Worm (Caenorhabditis elegans): ENCODE results near the gene K10D6.4.

The K10D6.4 gene

DNA sequence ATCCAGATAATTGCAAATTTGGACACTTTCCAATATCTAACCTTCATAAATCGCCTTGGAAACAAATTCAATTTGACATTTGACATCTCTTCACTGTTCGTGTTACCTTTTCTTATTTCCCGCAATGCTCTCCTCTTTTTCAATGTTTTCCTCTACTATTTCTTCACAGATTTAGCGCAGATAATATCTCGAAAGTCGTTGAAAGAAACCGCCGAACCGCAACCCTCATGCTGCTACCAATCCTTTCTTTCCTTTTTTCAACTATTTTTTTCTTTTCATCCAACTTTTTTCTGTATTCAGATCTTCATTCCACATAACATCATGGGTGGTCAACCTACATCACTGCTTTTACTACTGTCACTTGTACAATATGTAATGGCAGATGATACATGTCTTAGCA lies 32.6 kb downstream of the K10D6.4 start, which contains the start of gene T19B10.5:
TSS of gene T19B10.5 (plus strand) at position 301 of the 400 bp plus-strand sequence.
- TF ChIP-seq ceh-82 (tag; optimal IDR thresholded peaks at IDR 0.05) (no peak), unc-62 (GFP tag; optimal IDR thresholded peaks at IDR 0.05) (no peak), egl-27 (tag; optimal IDR thresholded peaks at IDR 0.05) (no peak), R02D3.7 (tag; optimal IDR thresholded peaks at IDR 0.05) (no peak), elt-1 (tag; optimal IDR thresholded peaks at IDR 0.05) (no peak), aly-2 (tag; optimal IDR thresholded peaks at IDR 0.05) (no peak), nhr-25 (tag; optimal IDR thresholded peaks at IDR 0.05) (no peak), nhr-23 (tag; optimal IDR thresholded peaks at IDR 0.05) (no peak), mdl-1 (tag; optimal IDR thresholded peaks at IDR 0.05) (no peak), snpc-4 (tag; optimal IDR thresholded peaks at IDR 0.05) (no peak), elt-3 (tag; optimal IDR thresholded peaks at IDR 0.05) (no peak), sem-4 (tag; optimal IDR thresholded peaks at IDR 0.05) (no peak)

DNA sequence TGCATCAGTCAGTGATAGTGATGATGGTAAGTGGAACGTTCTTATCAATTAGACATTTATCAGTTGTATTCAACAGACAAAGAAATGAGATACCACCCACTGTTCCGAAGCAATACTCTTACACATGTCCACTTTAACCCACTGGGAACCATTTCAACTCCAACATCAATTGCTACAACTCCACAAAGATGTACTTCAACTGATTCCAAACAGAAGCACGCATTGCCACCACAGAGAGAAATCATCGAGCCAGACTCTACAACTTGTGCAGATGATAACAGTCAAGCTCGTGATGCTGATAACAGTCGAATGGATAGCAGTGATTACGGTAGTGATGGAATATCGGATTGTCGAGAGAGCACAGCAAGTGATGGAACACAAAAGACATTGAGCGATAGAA lies 34.2 kb downstream of the K10D6.4 start:
- TF ChIP-seq ama-1 (optimal IDR thresholded peaks at IDR 0.05): no peak
- TF ChIP-seq dmd-4 (tag; optimal IDR thresholded peaks at IDR 0.05): no peak
- TF ChIP-seq skn-1 (tag; optimal IDR thresholded peaks at IDR 0.05): no peak
- peak; percentile 64 for TF ChIP-seq fos-1 (tag; optimal IDR thresholded peaks at IDR 0.05)
- no peak for TF ChIP-seq ztf-1 (GFP tag; conservative IDR thresholded peaks at IDR 0.05)
- no peak for TF ChIP-seq nhr-6 (tag; optimal IDR thresholded peaks at IDR 0.05)
- peak in 1 of 2 experiments; percentile 7 for TF ChIP-seq lsy-2 (tag; optimal IDR thresholded peaks at IDR 0.05)
- no peak for TF ChIP-seq aly-2 (tag; optimal IDR thresholded peaks at IDR 0.05)

DNA sequence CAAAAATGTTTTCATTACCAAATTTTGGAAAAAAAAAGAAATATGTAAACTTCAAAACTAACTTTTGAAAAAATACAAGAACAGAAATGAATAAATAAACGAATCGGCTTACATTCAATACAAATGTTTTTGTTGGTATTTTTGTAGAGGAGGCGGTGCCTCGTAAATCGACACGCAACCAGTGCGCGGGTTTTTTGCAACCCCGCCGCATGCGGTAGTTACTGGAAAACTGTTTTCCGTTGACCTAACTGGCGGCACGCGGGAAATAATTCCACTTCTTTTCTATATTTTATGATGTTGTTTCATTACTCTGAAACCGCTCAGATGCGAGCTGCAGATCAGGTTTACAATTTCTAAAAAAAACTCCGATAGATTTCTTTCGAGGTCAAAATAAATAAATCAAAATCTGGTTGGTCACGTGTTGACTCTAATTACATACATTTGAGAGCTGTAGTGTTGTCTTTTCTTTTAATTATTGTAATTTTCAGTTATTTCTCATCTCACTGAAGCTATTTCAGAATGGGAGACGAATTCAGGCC lies 37.5 kb downstream of the K10D6.4 start, which contains the start of the genes dvc-1 and ima-1:
TSS of gene dvc-1 (minus strand) at position 145 of the 539 bp plus-strand sequence.
TSS of gene ima-1 (plus strand) at position 489 of the 539 bp plus-strand sequence.
- TF ChIP-seq sma-3 (GFP tag; optimal IDR thresholded peaks at IDR 0.05) (peak; percentile 60), snpc-4 (tag; optimal IDR thresholded peaks at IDR 0.05) (no peak), gmeb-1 (tag; optimal IDR thresholded peaks at IDR 0.05) (peak; percentile 69), Y55F3AM.14 (GFP tag; optimal IDR thresholded peaks at IDR 0.05) (no peak), sem-4 (tag; optimal IDR thresholded peaks at IDR 0.05) (no peak), unc-55 (GFP tag; optimal IDR thresholded peaks at IDR 0.05) (no peak), unc-62 (GFP tag; optimal IDR thresholded peaks at IDR 0.05) (no peak), nhr-129 (tag; optimal IDR thresholded peaks at IDR 0.05) (peak; percentile 65), dmd-4 (tag; optimal IDR thresholded peaks at IDR 0.05) (no peak), lin-39 (tag; optimal IDR thresholded peaks at IDR 0.05) (no peak), F13H6.1 (tag; optimal IDR thresholded peaks at IDR 0.05) (peak; percentile 59), blmp-1 (tag; optimal IDR thresholded peaks at IDR 0.05; ENCODE audit: insufficient read depth) (no peak), alr-1 (tag; optimal IDR thresholded peaks at IDR 0.05) (no peak), ztf-11 (tag; optimal IDR thresholded peaks at IDR 0.05) (no peak), nhr-12 (tag; optimal IDR thresholded peaks at IDR 0.05) (no peak), nhr-11 (tag; optimal IDR thresholded peaks at IDR 0.05) (no peak), aly-2 (tag; optimal IDR thresholded peaks at IDR 0.05) (no peak), skn-1 (tag; optimal IDR thresholded peaks at IDR 0.05) (no peak), sma-9 (GFP tag; optimal IDR thresholded peaks at IDR 0.05) (peak; percentile 32), sma-9 (tag; optimal IDR thresholded peaks at IDR 0.05) (no peak), lin-11 (tag; optimal IDR thresholded peaks at IDR 0.05) (peak; percentile 62), mdl-1 (tag; optimal IDR thresholded peaks at IDR 0.05) (no peak), lsy-2 (tag; optimal IDR thresholded peaks at IDR 0.05) (peak; percentile 25 to 73), nhr-237 (tag; optimal IDR thresholded peaks at IDR 0.05) (no peak), mbf-1 (tag; optimal IDR thresholded peaks at IDR 0.05) (no peak), zag-1 (tag; optimal IDR thresholded peaks at IDR 0.05) (no peak), crh-2 (tag; optimal IDR thresholded peaks at IDR 0.05) (peak; percentile 66), nhr-25 (tag; optimal IDR thresholded peaks at IDR 0.05) (peak; percentile 64), nhr-77 (tag; optimal IDR thresholded peaks at IDR 0.05) (no peak), elt-3 (tag; optimal IDR thresholded peaks at IDR 0.05) (no peak), ZK546.5 (tag; optimal IDR thresholded peaks at IDR 0.05) (no peak), ztf-4 (tag; optimal IDR thresholded peaks at IDR 0.05) (no peak), ztf-1 (GFP tag; conservative IDR thresholded peaks at IDR 0.05) (no peak), C34F6.9 (tag; optimal IDR thresholded peaks at IDR 0.05) (peak; percentile 57), lin-13 (GFP tag; optimal IDR thresholded peaks at IDR 0.05) (no peak), egl-27 (tag; optimal IDR thresholded peaks at IDR 0.05) (no peak), mab-5 (tag; optimal IDR thresholded peaks at IDR 0.05) (no peak), fos-1 (tag; optimal IDR thresholded peaks at IDR 0.05) (peak; percentile 2), nhr-10 (tag; optimal IDR thresholded peaks at IDR 0.05) (no peak), ceh-82 (tag; optimal IDR thresholded peaks at IDR 0.05) (peak; percentile 69), R02D3.7 (tag; optimal IDR thresholded peaks at IDR 0.05) (peak; percentile 89), nhr-6 (tag; optimal IDR thresholded peaks at IDR 0.05) (no peak), nhr-23 (tag; optimal IDR thresholded peaks at IDR 0.05) (no peak), peb-1 (tag; optimal IDR thresholded peaks at IDR 0.05) (no peak), ama-1 (optimal IDR thresholded peaks at IDR 0.05) (no peak), nhr-21 (tag; optimal IDR thresholded peaks at IDR 0.05) (peak; percentile 7), unc-39 (tag; optimal IDR thresholded peaks at IDR 0.05) (no peak)

Measured in whole organism, L2 larva.